Worm (Caenorhabditis elegans): Measurements from ENCODE around the gene pola-1.

DNA sequence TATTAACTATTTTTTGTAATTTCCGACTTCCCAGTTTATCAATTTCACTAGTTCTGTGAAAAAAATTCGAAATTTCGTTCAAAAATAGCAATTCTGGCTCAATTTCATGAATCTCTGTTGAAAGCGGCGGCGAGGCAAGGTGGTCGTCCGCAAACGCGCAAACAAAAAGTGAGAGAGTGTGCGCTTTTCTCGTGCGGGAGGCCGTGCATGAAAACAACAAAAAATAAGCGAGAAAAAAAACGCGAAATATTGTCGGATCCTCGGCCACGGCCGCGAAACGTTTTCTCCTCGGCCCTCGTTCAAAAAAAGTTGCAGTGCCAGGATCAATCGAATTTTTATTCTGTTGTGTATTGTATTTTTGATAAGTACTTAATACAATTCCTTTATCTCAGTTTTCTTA lies 29.5 kb upstream of the pola-1 start:
- TF ChIP-seq flt-1 (GFP tag; IDR thresholded peaks at IDR 0.05), result no peak
- no peak for TF ChIP-seq ref-1 (GFP tag; conservative IDR thresholded peaks at IDR 0.05)
- no peak for TF ChIP-seq med-1 (GFP tag; optimal IDR thresholded peaks at IDR 0.05; ENCODE audit: insufficient read depth)
- 0 out of 2 replicates have a peak, but pooled peaks have one; percentile 61 for TF ChIP-seq ztf-23 (GFP tag; IDR thresholded peaks at IDR 0.05)
- no peak for TF ChIP-seq cog-1 (tag; optimal IDR thresholded peaks at IDR 0.05)
- no peak for TF ChIP-seq ztf-29 (GFP tag; IDR thresholded peaks at IDR 0.05)
- no peak for TF ChIP-seq T22C8.4 (GFP tag; IDR thresholded peaks at IDR 0.05)
